Worm (Caenorhabditis elegans): ENCODE results near the gene Y54H5A.2.
A peak's percentile ranks its signal among the peaks of the same experiment; 100 is the strongest.

Gene Y54H5A.2

ce11 chrIII:5171945-5172344, 22.6 kb upstream of the Y54H5A.2 start, which contains the start of gene prp-19:
prp-19 (minus strand) TSS chrIII:5172045.
- TF ChIP-seq hlh-13 (GFP tag; optimal IDR thresholded peaks at IDR 0.05): no peak
- TF ChIP-seq hlh-6 (tag; optimal IDR thresholded peaks at IDR 0.05): no peak
- TF ChIP-seq ceh-14 (tag; optimal IDR thresholded peaks at IDR 0.05): no peak
- no peak for TF ChIP-seq zip-5 (tag; optimal IDR thresholded peaks at IDR 0.05)
- TF ChIP-seq fkh-6 (tag; optimal IDR thresholded peaks at IDR 0.05): no peak
- no peak for TF ChIP-seq ttx-3 (tag; optimal IDR thresholded peaks at IDR 0.05)
- no peak for TF ChIP-seq C38D4.7 (GFP tag; optimal IDR thresholded peaks at IDR 0.05)
- TF ChIP-seq tbx-7 (tag; optimal IDR thresholded peaks at IDR 0.05): no peak

ce11 chrIII:5169699-5170098, 20.3 kb upstream of the Y54H5A.2 start, which contains the start of gene ulp-1:
ulp-1 (minus strand) TSS chrIII:5169799.
- no peak for TF ChIP-seq madf-2 (tag; optimal IDR thresholded peaks at IDR 0.05)
- TF ChIP-seq T23F11.4 (GFP tag; optimal IDR thresholded peaks at IDR 0.05): no peak
- no peak for TF ChIP-seq ceh-48 (tag; optimal IDR thresholded peaks at IDR 0.05)
- no peak for TF ChIP-seq eyg-1 (tag; optimal IDR thresholded peaks at IDR 0.05)
- TF ChIP-seq ets-4 (tag; optimal IDR thresholded peaks at IDR 0.05): no peak
- TF ChIP-seq C08G9.2 (tag; optimal IDR thresholded peaks at IDR 0.05): no peak
- no peak for TF ChIP-seq pqm-1 (tag; optimal IDR thresholded peaks at IDR 0.05)
- no peak for TF ChIP-seq ceh-31 (tag; optimal IDR thresholded peaks at IDR 0.05)
- no peak for TF ChIP-seq dve-1 (tag; optimal IDR thresholded peaks at IDR 0.05)
- no peak for TF ChIP-seq tbx-7 (tag; optimal IDR thresholded peaks at IDR 0.05)
- TF ChIP-seq ceh-45 (GFP tag; IDR thresholded peaks at IDR 0.05): no peak
- no peak for TF ChIP-seq pros-1 (tag; optimal IDR thresholded peaks at IDR 0.05)
- TF ChIP-seq ref-2 (tag; optimal IDR thresholded peaks at IDR 0.05): no peak
- no peak for TF ChIP-seq nhr-232 (tag; optimal IDR thresholded peaks at IDR 0.05)
- no peak for TF ChIP-seq zip-5 (tag; optimal IDR thresholded peaks at IDR 0.05)
- TF ChIP-seq Y22D7AL.16 (tag; optimal IDR thresholded peaks at IDR 0.05): no peak
- no peak for TF ChIP-seq fkh-6 (tag; optimal IDR thresholded peaks at IDR 0.05)
- TF ChIP-seq sox-4 (tag; optimal IDR thresholded peaks at IDR 0.05): no peak

DNA sequence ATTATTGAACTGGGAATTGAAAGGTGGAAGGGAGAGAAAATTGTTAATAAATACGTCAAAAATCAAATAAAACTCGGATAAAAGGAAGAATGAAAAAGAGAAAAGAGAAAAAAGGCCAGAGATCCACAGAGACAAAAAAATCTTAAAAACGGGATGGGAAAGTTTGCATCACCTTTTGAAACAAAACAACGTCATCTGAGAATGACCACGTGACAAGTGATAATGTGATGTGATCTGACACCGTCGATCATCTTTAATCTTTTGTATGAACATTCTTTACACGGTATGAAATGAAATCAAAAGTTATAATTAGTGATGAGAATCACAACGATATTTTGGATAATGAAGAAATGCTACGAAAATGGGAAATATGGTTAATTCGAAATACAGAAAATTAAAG, 16.4 kb upstream of the Y54H5A.2 start:
- TF ChIP-seq sdc-2 (tag; optimal IDR thresholded peaks at IDR 0.05): no peak

ce11 chrIII:5165211-5165610, 15.8 kb upstream of the Y54H5A.2 start, which contains the start of gene T10F2.2:
T10F2.2 (minus strand) TSS chrIII:5165311.
- no peak for TF ChIP-seq ama-1 (optimal IDR thresholded peaks at IDR 0.05)
- TF ChIP-seq pqm-1 (tag; optimal IDR thresholded peaks at IDR 0.05): no peak
- no peak for TF ChIP-seq dve-1 (tag; optimal IDR thresholded peaks at IDR 0.05)
- TF ChIP-seq unc-3 (GFP tag; conservative IDR thresholded peaks at IDR 0.05): no peak
- no peak for TF ChIP-seq unc-3 (tag; optimal IDR thresholded peaks at IDR 0.05)
- TF ChIP-seq C08G9.2 (tag; optimal IDR thresholded peaks at IDR 0.05): no peak
- no peak for TF ChIP-seq ztf-16 (tag; optimal IDR thresholded peaks at IDR 0.05)
- TF ChIP-seq F13H6.1 (tag; optimal IDR thresholded peaks at IDR 0.05): no peak
- no peak for TF ChIP-seq ceh-24 (tag; optimal IDR thresholded peaks at IDR 0.05)
- TF ChIP-seq syd-9 (tag; optimal IDR thresholded peaks at IDR 0.05): no peak
- no peak for TF ChIP-seq K09A11.1 (tag; optimal IDR thresholded peaks at IDR 0.05; ENCODE audit: insufficient read depth)
- TF ChIP-seq zip-5 (tag; optimal IDR thresholded peaks at IDR 0.05): no peak
- TF ChIP-seq hlh-8 (tag; optimal IDR thresholded peaks at IDR 0.05): no peak
- TF ChIP-seq ceh-19 (GFP tag; optimal IDR thresholded peaks at IDR 0.05): no peak
- no peak for TF ChIP-seq C38D4.7 (GFP tag; optimal IDR thresholded peaks at IDR 0.05)

DNA sequence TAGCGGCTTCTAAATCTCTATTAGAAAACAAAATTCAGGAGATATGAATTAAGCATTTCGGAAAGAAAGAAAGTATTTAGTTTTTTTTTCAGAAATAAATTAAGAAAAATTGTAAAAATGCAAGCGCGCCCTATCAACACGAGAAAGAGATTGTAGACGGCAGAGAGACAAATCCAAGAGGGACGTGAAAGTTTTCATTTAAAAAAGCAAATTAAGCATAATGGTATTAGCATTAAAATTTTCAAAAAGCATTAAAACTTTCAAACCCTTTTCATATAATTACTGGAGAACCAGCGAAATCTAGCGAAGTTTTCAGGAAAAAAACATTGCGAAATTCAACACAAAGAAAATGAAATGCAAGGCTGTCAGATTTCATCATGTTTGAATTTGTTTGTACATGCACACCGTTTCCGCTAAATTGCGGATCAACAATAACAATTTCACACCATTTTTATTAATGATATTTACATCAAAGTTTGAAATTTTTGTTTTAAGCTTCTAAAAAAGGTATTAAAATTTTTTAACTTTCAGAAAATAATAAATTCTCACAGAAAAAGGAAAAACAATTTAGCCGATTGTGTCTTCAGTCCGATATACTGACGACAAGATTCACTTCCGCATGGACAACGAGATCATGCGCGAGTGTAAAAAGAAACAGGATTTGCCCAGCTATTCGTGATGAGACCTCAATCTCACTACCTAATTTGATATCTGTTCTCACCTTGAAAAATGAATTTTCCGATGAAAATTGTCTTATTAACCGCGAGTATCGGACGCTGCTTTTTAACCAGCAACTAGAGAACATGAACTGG, 13.6 kb upstream of the Y54H5A.2 start, which contains the start of gene gars-1:
TSS of gene gars-1 (minus strand) at position 808 of the 812 bp plus-strand sequence.
- no peak for TF ChIP-seq hlh-30 (tag; optimal IDR thresholded peaks at IDR 0.05; ENCODE audit: insufficient read depth)
- no peak for TF ChIP-seq Y22D7AL.16 (tag; optimal IDR thresholded peaks at IDR 0.05)
- TF ChIP-seq elt-2 (tag; optimal IDR thresholded peaks at IDR 0.05): peak; percentile 7
- no peak for TF ChIP-seq ama-1 (optimal IDR thresholded peaks at IDR 0.05)
- no peak for TF ChIP-seq odd-2 (tag; optimal IDR thresholded peaks at IDR 0.05)
- no peak for TF ChIP-seq ref-2 (tag; optimal IDR thresholded peaks at IDR 0.05)
- TF ChIP-seq ceh-6 (GFP tag; optimal IDR thresholded peaks at IDR 0.05): no peak
- TF ChIP-seq ahr-1 (tag; optimal IDR thresholded peaks at IDR 0.05): no peak
- TF ChIP-seq npax-4 (tag; optimal IDR thresholded peaks at IDR 0.05): no peak
- TF ChIP-seq unc-55 (GFP tag; optimal IDR thresholded peaks at IDR 0.05): peak; percentile 13
- peak; percentile 60 for TF ChIP-seq unc-42 (tag; optimal IDR thresholded peaks at IDR 0.05)

Measured in whole organism, late embryonic.